Fruit fly (Drosophila melanogaster) whole organism, larva: ENCODE data around the gene Hmr.

Experiments
- noc ChIP-seq: fragments of 200-800 bp; sonication (Bioruptor generic); optimal IDR thresholded peaks from 3 replicates; lab custom pipeline; 2019; ENCODE audit warnings: missing biosample characterization, mild to moderate bottlenecking, missing genetic modification characterization, moderate library complexity

Hmr gene

DNA sequence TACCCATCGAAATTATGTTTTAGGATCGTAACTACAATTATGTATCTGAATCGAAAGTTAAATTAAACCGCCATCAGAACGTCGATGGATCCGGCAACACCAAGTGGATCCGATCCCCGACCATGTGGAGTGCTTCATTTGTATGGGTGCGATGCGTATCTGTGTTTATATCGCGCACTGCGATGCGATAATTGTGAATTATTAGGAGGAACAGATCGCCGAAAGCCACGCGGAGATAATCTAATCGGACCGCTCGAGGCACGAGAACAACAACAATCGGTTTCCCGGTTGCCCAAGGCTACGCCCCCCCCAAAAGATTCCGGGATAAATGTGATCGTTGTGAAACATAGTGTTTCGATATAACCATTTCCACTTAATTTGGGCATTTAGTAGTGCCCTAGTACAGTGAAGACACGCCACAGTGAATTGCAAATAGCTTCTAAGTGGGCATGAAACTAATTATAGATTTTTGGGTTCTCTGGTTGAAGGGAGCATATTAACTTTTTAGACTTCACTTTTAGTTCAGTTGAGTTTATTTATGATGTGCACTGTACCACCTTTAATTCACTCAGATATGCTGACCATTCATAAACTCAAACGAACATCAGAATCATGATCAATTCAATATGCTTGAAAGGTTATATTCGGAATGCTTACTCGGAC is 4.7 kb upstream of the Hmr start:
- TF ChIP-seq noc (tag; lab: Kevin White, UChicago), result no peak

DNA sequence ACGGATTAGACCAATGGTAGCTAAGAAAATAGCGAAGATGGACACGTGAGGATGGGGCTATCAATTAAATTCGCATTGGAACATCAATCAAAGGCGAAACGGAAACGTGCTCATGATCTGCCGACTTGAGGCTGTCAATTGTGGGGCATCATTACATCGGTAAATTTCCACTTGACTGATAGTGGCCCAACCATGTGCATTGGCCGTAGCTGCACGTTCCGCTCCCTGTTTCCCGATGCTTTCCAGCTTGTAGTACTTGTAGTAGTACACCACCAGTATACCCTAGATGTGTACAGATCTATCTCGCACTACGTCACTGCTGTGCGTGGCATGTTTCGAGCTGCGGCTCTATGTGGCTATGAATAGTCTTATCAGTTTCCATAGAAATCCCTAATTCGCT is 3.7 kb upstream of the Hmr start:
- TF ChIP-seq noc (tag; lab: Kevin White, UChicago), result no peak

DNA sequence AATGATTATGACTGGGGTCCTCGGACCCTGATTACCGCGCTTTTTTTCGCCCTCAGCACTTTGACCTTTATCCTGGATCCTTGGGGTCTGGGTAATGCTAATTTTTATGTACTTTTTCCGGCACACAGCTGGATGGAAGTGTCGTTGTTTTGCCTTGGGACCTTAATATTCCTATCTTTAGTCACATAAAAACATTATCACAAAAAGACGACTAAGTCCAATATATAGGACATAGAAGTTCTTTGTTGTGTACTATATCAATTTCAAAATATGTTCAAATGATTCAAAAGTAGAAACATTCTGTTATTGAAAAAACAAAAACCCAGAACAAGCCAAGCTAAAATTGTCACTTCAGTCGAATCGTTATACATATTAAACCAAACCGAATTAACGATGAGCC is 6.9 kb downstream of the Hmr start, which contains the start of gene Rab9D:
Rab9D (plus strand) TSS at position 301 of the 400 bp plus-strand sequence.
- no peak for TF ChIP-seq noc (tag; lab: Kevin White, UChicago)

DNA sequence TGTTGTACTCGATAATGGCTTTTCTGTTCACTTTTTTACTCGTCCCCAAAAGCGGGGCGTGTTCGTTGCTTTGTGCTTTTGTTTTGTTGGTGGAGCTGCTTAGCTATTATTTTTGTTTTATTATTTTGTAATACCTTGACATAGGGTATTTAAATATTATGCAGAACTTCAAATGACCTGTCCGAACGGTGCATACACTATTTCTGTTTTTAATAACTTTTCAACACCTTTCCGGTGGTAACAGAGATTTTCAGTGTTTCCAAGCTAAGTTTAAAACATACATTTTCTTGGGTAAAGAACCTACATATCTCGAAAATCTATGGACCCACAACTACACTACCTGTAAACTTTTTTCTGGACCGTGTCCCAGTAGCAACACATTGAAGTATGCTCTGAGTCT is 8.2 kb downstream of the Hmr start:
- peak; percentile 56 for TF ChIP-seq noc (tag; lab: Kevin White, UChicago)

DNA sequence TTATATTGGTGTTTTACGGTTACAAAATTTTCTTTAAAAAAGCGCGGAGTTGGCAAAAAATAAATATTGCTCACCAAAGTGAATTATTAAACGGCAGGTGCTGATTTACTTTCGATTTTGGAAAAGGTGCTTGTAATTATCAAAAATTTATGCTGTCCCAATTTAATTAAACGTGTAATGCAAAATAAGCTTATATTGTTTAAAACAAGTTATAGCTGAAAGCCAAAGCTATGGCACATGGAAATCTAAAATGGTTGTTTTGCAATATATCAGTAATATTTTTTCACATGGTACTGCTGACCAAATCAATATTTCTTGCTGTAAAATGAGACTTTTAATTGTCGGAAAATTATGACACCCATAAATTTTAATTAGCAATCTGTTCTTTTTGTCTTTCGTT is 9.5 kb downstream of the Hmr start:
- no peak for TF ChIP-seq noc (tag; lab: Kevin White, UChicago)

DNA sequence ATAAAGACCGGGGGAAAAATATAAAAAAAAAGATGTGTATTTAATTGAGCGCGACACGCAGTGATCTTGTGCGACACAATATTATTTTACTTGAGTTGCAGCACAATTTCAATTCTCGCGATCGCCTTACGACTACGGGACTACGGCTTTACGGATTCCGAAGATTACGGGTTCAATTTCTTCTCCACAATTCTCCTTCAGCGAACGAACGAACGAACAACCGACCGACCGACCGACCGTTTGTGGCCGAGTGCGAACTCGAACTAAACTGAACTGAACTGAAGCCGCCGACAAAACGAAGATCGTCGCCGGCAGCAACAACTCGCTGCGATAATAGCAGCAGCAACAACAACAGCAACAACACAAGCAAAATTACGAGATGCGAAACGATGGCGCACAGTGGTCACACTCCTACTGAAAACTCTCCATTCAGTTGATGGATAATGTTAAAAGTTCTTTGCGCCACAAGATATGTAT is 10.5 kb downstream of the Hmr start, which contains the start of gene spri:
spri (minus strand) TSS at position 265 of the 477 bp plus-strand sequence.
- peak; percentile 31 for TF ChIP-seq noc (tag; lab: Kevin White, UChicago)

DNA sequence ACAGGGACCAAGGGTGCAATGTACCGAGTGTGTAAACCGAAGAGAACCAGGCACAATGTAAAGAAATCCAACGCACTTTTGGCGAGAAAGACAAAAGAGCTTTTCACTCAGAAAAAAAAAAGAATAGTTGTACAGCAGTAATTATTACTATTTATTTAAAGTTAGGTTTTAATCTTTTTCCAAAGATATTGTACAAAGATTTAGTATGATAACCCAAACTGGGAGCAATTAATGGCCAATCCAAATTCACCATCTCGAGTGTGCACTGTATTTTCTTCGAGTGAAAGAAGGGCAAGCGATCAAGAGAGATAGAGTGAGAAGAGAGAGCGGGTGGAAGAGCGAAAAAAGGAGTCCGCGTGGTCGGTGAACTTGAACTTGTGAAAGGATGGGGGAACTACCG is 11.2 kb downstream of the Hmr start:
- TF ChIP-seq noc (tag; lab: Kevin White, UChicago), result no peak

DNA sequence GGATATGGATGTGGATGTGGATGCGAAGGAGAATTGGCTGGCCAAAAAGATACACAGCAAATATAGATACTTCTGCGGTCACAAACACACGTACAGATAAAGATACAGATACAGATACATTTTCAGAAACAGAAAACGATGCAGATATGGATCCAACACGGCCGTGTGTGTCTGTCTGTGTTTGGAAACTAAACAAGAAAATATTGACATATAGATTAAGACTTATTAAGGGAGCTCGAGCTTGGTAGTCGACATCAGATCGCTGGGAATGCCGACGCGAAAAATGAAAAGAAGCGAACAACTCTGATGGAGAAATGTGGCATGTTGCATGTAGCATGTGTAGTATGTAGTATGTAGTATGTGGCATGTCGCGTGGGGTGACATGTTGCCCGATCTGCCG is 13.6 kb downstream of the Hmr start:
- no peak for TF ChIP-seq noc (tag; lab: Kevin White, UChicago)

DNA sequence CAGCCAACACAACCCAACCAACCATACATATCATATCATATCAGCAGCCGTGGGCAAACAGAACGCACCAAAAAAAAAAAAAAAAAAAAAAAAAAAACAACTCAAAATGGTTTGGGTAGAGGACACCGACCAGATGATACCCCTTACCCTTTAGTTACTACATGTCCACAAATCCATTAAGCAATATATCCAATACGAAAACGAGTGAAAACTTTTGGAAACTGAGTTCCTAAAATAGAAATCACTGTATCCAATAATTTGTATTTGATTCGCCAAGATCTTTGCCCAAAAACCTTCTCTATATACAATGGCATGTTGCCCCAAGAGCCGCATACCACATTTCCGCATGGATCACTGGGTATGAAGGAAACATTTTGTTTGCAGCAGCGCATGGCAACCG is 14.2 kb downstream of the Hmr start:
- no peak for TF ChIP-seq noc (tag; lab: Kevin White, UChicago)

DNA sequence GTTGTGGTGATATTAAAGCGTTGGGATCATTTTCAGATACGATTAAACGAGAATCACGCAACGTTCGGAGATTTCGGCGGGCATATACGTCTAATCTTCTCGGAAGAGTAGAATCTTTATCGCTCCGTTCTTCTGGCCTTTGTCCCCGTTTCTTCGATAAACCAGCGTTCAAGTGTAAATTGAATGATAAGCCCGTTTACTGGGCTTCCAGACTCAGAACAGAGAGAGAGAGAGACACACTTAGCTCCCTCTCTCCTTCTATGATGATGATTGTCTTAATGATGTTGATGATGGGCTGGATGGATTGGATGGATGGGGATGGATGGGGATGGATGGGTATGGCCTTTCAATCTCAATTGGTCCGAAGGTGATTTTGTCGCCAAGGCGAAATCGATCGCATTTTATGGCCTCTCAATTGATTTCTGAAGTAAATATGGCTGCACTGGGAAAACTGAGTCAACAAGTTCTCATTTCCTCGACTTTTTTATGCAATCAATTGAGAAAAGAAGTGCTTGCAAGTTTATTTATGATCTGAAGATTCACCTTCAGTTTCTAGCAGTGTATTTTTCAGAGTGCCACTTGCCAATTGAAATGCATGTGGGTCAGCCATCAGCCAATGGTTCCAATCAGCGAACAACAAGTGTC is 15.1 kb downstream of the Hmr start:
- TF ChIP-seq noc (tag; lab: Kevin White, UChicago), result no peak

DNA sequence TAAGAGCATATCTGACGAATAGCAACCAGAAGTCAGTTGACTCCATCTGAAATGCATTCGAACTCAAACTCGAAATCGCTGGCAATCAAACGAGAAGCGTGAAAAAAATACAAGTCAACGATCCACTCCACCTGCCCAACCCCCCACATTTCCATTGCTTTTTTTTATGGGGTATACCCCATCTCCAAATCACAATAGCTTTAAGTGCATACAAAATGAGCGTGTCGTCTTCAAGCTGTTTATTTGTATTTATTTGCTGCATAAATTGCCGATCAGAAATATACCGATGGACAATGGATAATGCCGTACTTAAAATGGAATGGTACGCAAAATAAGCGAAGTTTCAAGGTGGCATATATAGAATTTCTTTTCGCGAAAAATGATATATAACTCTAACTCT is 16.1 kb downstream of the Hmr start:
- TF ChIP-seq noc (tag; lab: Kevin White, UChicago), result no peak

DNA sequence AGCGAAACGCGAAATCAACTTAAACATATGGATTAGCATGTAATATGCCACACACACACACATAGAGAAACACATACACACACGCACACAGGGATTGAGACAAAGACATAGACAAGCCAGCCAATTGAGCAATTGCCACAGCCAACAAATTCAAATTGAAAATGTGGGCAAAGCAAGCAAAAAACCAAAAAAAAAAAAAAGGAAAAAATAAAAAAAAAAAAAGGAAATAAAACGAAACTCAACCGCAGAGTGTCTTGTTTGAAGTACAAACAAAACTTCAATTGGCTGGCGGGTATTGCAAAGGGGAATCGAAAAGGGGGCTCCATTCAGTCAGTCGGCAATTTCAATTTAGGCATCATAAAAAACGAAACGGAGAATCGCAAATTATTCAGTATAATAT is 17.9 kb downstream of the Hmr start:
- TF ChIP-seq noc (tag; lab: Kevin White, UChicago), result no peak

DNA sequence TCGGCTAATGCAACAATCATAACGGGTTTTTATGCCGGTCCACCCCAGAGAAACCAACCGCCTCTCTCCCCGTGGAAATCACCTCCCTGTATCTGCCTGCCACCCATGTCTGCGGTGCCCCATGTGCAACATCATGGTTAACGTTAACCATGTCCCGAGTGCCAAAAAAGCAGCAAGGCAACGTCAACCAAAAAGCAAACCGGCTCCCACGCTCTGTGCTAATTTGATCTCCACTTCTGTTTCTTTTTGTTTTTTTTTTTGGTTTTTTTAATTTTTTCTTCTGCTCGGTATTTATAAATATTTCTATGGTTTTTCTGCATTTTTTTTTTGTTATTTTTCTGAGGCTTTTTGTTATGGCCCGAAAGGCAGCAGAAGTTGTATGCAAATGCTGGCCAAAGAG is 18.7 kb downstream of the Hmr start:
- no peak for TF ChIP-seq noc (tag; lab: Kevin White, UChicago)

DNA sequence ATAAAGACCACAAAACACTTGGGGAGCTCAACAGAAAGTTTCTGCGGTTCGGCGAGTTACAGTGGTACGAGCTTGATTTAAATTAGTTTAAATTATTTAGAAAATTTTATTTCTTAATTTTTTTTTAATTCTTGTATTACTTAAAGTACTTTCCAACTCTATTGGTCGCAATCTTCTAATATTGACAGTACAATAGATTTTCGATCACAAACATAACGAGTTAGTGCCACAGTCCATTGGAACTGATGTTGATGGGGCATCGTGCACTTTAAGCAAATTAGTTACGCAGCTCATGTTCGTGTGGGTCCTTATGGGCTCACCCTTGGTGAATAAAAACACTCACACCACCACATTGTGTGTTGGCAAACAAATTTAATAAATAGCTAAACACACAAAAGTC is 22.1 kb downstream of the Hmr start:
- TF ChIP-seq noc (tag; lab: Kevin White, UChicago), result no peak

DNA sequence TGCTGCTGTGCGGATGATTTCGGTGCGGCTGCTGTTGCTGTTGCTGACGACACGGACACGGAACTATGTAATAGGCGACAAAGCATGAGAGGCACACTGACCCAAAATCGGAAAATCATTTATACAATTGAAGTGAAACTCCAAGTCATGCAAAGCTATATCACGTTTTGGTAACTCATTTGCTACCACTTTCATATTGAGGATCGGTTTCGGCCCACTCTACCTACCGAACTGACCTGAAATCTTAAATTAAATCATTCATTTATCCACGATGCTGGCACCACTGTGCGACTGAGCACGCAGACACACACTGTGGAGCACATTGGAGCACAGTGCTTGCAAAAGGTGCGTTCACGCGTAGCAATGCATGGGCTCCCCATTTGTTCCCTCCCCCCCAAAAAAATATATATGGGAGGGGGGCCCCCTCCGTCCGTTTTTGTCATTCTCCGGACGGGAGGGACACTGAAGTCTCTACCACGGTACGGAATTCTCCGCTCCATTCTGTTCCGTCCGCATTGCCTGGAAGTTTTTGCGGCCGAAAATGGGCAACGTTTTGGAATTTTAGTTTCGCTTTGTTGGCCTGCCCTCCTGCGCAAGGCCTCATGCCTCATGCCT is 25.4 kb downstream of the Hmr start:
- TF ChIP-seq noc (tag; lab: Kevin White, UChicago), result no peak

DNA sequence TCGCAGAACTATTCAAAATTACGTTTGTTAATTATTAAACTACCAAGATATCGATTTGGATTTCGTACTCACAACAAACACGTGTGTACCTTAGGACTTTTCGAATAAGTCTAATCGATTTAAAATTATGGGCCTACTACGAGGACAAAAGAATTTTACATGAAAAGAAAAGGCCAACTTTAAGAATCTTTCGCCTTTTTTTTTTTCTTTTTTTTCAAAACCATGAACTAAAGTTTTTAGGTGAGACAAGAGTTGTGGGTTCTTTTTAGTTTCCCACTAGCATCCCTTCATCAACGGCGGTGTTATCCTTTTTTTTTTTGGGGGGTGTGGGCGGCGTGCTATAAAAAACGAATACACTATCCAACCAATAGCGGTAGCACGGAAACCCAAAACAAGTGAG is 29.2 kb downstream of the Hmr start, which contains the start of gene CG15296:
CG15296 (minus strand) TSS at position 101 of the 400 bp plus-strand sequence.
- no peak for TF ChIP-seq noc (tag; lab: Kevin White, UChicago)
